Fruit fly (Drosophila melanogaster): ENCODE results near the gene CG31251.

CG31251 gene

dm6 chr3R:17667279-17667678, 17.4 kb downstream of the CG31251 start, which contains the start of gene CG45045:
CG45045 (plus strand) TSS chr3R:17667572.
- TF ChIP-seq Ets65A (GFP tag) (peak; percentile 70), Blimp-1 (GFP tag; optimal IDR thresholded peaks at IDR 0.05) (no peak)

dm6 chr3R:17666797-17667156, 17.9 kb downstream of the CG31251 start:
- no peak for TF ChIP-seq CG5180 (GFP tag; optimal IDR thresholded peaks at IDR 0.05)
- no peak for TF ChIP-seq ac (GFP tag; optimal IDR thresholded peaks at IDR 0.05)
- TF ChIP-seq Ada2b (GFP tag; IDR thresholded peaks at IDR 0.05) = no peak
- peak; percentile 54 for TF ChIP-seq phol (tag; optimal IDR thresholded peaks at IDR 0.05)
- TF ChIP-seq Nf-YC (tag; optimal IDR thresholded peaks at IDR 0.05) = peak; percentile 8
- no peak for TF ChIP-seq CG2116 (GFP tag; optimal IDR thresholded peaks at IDR 0.05)
- TF ChIP-seq trem (tag; optimal IDR thresholded peaks at IDR 0.05) = no peak
- TF ChIP-seq org-1 (GFP tag; optimal IDR thresholded peaks at IDR 0.05) = no peak
- peak; percentile 78 for TF ChIP-seq Ets65A (GFP tag)

DNA sequence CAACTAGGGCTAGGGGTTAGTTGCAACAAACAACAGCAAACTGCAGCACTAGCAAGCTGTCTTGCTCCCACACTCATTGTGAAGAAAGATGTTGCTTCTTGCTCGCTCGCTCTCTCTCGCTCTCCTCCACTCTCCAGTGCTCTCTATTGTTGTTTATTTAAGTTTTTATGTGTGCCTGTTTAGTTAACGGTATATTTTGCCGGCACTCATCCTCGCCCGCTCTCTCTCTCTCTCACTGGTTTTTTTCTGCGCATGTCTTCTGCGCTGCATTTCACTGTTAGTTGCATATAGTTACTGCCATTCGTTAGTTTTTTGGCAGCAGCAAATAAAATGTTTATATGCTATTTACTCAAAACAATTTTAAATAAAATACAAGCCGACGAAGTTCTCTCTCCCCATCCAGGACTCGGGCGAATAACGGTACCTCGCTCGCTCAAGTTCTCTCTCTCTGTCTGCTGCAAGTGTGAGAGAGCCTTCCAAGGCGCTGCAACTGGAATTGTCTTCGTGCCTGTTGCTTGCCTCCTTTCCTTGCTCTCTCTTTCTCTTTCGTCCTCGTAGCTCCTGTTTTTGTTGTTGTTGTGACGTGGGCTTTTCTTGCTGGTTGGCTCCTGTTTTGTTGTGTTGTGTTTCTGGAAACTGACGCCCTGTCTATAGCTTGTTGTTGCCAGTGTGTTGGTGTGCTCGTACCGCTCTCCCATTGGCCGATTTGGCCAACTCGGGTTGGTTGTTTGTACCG, 18.5 kb downstream of the CG31251 start:
- TF ChIP-seq CG4360 (GFP tag; IDR thresholded peaks at IDR 0.05) = peak; percentile 84; the same call in 1 of the 2 replicates
- TF ChIP-seq fd96Cb (tag; optimal IDR thresholded peaks at IDR 0.05) = no peak
- peak; percentile 93 for TF ChIP-seq scrt (GFP tag; optimal IDR thresholded peaks at IDR 0.05)
- peak; percentile 49 for TF ChIP-seq ewg (GFP tag; optimal IDR thresholded peaks at IDR 0.05)
- TF ChIP-seq dan (GFP tag; IDR thresholded peaks at IDR 0.05) = no peak
- TF ChIP-seq sqz (GFP tag; optimal IDR thresholded peaks at IDR 0.05) = peak; percentile 27
- peak; percentile 41 for TF ChIP-seq cg (GFP tag; optimal IDR thresholded peaks at IDR 0.05)
- TF ChIP-seq CG10431 (GFP tag; optimal IDR thresholded peaks at IDR 0.05) = no peak
- TF ChIP-seq gsb (GFP tag; IDR thresholded peaks at IDR 0.05) = no peak
- peak; percentile 69 to 82 for TF ChIP-seq Trl (optimal IDR thresholded peaks at IDR 0.05)
- TF ChIP-seq Trl (GFP tag; optimal IDR thresholded peaks at IDR 0.05) = no peak
- TF ChIP-seq Deaf1 (tag; optimal IDR thresholded peaks at IDR 0.05) = peak; percentile 84
- TF ChIP-seq yki (optimal IDR thresholded peaks at IDR 0.05) = peak; percentile 72
- TF ChIP-seq Taf1 (GFP tag; IDR thresholded peaks at IDR 0.05) = no peak
- peak; percentile 19 for TF ChIP-seq CG8924 (tag; optimal IDR thresholded peaks at IDR 0.05)
- TF ChIP-seq CG6813 (GFP tag; optimal IDR thresholded peaks at IDR 0.05) = no peak
- no peak for TF ChIP-seq CkIIα-i1 (GFP tag; IDR thresholded peaks at IDR 0.05)
- peak; percentile 95 for TF ChIP-seq Nf-YC (tag; optimal IDR thresholded peaks at IDR 0.05)
- no peak for TF ChIP-seq CG13894 (tag; optimal IDR thresholded peaks at IDR 0.05)
- peak; percentile 32 for TF ChIP-seq pros (GFP tag; optimal IDR thresholded peaks at IDR 0.05)
- TF ChIP-seq CG10462 (GFP tag; optimal IDR thresholded peaks at IDR 0.05) = peak; percentile 55
- TF ChIP-seq CG1832 (GFP tag; optimal IDR thresholded peaks at IDR 0.05) = peak; percentile 33
- TF ChIP-seq Nf-YB (GFP tag; optimal IDR thresholded peaks at IDR 0.05) = peak; percentile 95

DNA sequence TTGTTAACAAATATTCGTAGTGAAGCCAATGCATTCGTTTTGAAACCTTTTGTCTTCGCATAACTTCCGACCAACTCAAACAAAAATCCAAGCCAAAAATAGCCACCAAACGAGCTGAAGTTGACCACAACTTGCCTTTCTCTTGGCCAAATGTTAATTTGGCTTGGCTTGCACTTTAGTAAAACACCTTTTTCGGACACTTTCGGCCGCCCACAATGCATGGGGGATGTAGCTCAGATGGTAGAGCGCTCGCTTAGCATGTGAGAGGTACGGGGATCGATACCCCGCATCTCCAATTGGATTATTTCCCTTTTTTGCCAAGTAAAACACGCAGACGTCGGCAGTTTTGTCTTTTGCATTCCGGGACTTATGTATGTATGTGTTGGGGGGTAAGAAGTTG, 27.8 kb downstream of the CG31251 start:
- no peak for TF ChIP-seq hbn (GFP tag; IDR thresholded peaks at IDR 0.05; ENCODE audit: partially characterized antibody)
- TF ChIP-seq seq (GFP tag; IDR thresholded peaks at IDR 0.05) = no peak
- no peak for TF ChIP-seq CG9817 (tag; optimal IDR thresholded peaks at IDR 0.05)
- TF ChIP-seq CG1647 (GFP tag; optimal IDR thresholded peaks at IDR 0.05) = no peak
- TF ChIP-seq cas (GFP tag; IDR thresholded peaks at IDR 0.05) = no peak
- no peak for TF ChIP-seq CG18476 (GFP tag; optimal IDR thresholded peaks at IDR 0.05)
- no peak for TF ChIP-seq knrl (GFP tag; IDR thresholded peaks at IDR 0.05; ENCODE audit: partially characterized antibody)
- TF ChIP-seq Bdp1 (GFP tag; optimal IDR thresholded peaks at IDR 0.05) = peak; percentile 89
- TF ChIP-seq CG12659 (GFP tag; optimal IDR thresholded peaks at IDR 0.05) = no peak
- no peak for TF ChIP-seq CG33213 (GFP tag; optimal IDR thresholded peaks at IDR 0.05)
- TF ChIP-seq CG9609 (GFP tag; optimal IDR thresholded peaks at IDR 0.05) = no peak
- no peak for TF ChIP-seq Dbx (GFP tag; IDR thresholded peaks at IDR 0.05)
- no peak for TF ChIP-seq kni (GFP tag; optimal IDR thresholded peaks at IDR 0.05)
- no peak for TF ChIP-seq kah (GFP tag; optimal IDR thresholded peaks at IDR 0.05)
- TF ChIP-seq gcm2 (GFP tag; optimal IDR thresholded peaks at IDR 0.05) = no peak
- TF ChIP-seq sd (tag; optimal IDR thresholded peaks at IDR 0.05) = no peak
